Worm (Caenorhabditis elegans): ENCODE results near the gene hlh-11.

The hlh-11 gene

DNA sequence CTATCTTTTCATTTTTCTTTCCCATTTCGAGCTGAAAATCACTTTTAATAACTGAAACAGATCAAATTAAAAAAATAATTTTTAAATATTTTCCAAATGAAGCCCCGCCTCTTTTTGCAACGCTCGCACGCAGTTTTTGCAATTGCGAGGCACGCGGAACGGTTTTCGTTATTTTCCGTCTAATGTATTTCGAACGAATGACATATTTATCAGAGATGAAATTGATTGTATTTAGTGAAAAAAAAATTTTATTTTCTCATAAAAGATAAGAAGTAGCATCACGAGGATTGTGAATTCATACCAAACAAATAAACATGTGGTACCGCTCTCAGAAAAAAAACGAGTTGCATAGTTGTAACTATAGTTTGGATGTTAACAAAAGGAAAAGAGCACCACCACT, 10.3 kb downstream of the hlh-11 start, which contains the start of gene rpac-19 (continued):
- TF ChIP-seq zip-5 (tag; optimal IDR thresholded peaks at IDR 0.05) (peak; percentile 29), ceh-34 (tag; optimal IDR thresholded peaks at IDR 0.05) (no peak), K09A11.1 (tag; optimal IDR thresholded peaks at IDR 0.05; ENCODE audit: insufficient read depth) (no peak), ref-2 (tag; optimal IDR thresholded peaks at IDR 0.05) (peak; percentile 55), sox-2 (GFP tag; IDR thresholded peaks at IDR 0.05) (no peak), ceh-31 (tag; optimal IDR thresholded peaks at IDR 0.05) (peak; percentile 34), npax-4 (tag; optimal IDR thresholded peaks at IDR 0.05) (no peak), unc-55 (GFP tag; optimal IDR thresholded peaks at IDR 0.05) (no peak), pqm-1 (tag; optimal IDR thresholded peaks at IDR 0.05) (no peak), ceh-30 (tag; optimal IDR thresholded peaks at IDR 0.05) (no peak), ahr-1 (tag; optimal IDR thresholded peaks at IDR 0.05) (peak; percentile 44), K02D7.2 (tag; optimal IDR thresholded peaks at IDR 0.05) (peak; percentile 64), hlh-15 (tag; optimal IDR thresholded peaks at IDR 0.05) (no peak), tbx-7 (tag; optimal IDR thresholded peaks at IDR 0.05) (no peak), ceh-19 (GFP tag; optimal IDR thresholded peaks at IDR 0.05) (peak; percentile 7), fax-1 (tag; optimal IDR thresholded peaks at IDR 0.05) (peak; percentile 34), syd-9 (tag; optimal IDR thresholded peaks at IDR 0.05) (no peak), fkh-10 (GFP tag; optimal IDR thresholded peaks at IDR 0.05) (no peak), dmd-4 (tag; optimal IDR thresholded peaks at IDR 0.05; ENCODE audit: borderline replicate concordance) (peak; percentile 21), ceh-48 (tag; optimal IDR thresholded peaks at IDR 0.05) (no peak), sox-4 (tag; optimal IDR thresholded peaks at IDR 0.05) (peak; percentile 55), ceh-18 (tag; optimal IDR thresholded peaks at IDR 0.05) (no peak), hlh-8 (tag; optimal IDR thresholded peaks at IDR 0.05) (peak; percentile 31)

DNA sequence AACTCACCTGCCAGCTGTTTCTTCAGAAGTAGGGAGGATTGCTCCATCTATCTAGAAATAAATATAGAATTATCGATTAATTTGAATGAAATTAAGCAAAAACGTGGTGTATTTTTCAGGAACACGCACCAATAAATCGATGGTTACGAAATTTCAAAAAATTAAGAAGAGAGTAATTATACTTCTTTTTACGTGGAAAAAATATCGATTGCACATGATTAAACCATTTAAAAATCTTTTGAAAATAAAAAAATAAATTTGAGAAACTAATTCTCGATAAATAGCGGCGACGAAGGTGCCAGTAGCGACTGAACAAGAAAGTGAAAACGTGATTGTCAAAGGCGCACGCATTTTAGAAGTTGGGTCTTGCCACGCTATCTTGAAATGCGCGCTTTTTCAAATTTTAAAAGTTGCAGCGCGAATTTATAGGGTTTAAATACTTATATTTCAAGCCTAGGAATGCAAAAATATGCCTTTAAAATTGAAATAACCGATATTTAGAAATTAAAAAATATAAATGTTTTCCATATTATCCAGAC, 11.7 kb downstream of the hlh-11 start, which contains the start of gene ubc-7:
TSS of gene ubc-7 (minus strand) at position 51 of the 539 bp plus-strand sequence.
- no peak for TF ChIP-seq hlh-8 (tag; optimal IDR thresholded peaks at IDR 0.05)
- TF ChIP-seq hlh-30 (tag; optimal IDR thresholded peaks at IDR 0.05; ENCODE audit: insufficient read depth): peak; percentile 60
- TF ChIP-seq ceh-34 (tag; optimal IDR thresholded peaks at IDR 0.05): no peak
- peak; percentile 37 for TF ChIP-seq unc-42 (tag; optimal IDR thresholded peaks at IDR 0.05)
- peak; percentile 33 for TF ChIP-seq ceh-19 (GFP tag; optimal IDR thresholded peaks at IDR 0.05)
- TF ChIP-seq hlh-13 (GFP tag; optimal IDR thresholded peaks at IDR 0.05): no peak
- no peak for TF ChIP-seq pag-3 (tag; optimal IDR thresholded peaks at IDR 0.05; ENCODE audit: borderline replicate concordance)
- TF ChIP-seq lin-11 (tag; optimal IDR thresholded peaks at IDR 0.05): no peak
- no peak for TF ChIP-seq ttx-3 (tag; optimal IDR thresholded peaks at IDR 0.05)
- TF ChIP-seq T23F11.4 (GFP tag; optimal IDR thresholded peaks at IDR 0.05): no peak
- TF ChIP-seq ceh-31 (tag; optimal IDR thresholded peaks at IDR 0.05): peak; percentile 34
- peak; percentile 11 for TF ChIP-seq unc-55 (GFP tag; optimal IDR thresholded peaks at IDR 0.05)
- TF ChIP-seq eyg-1 (tag; optimal IDR thresholded peaks at IDR 0.05): no peak
- peak; percentile 57 for TF ChIP-seq nfya-1 (tag; optimal IDR thresholded peaks at IDR 0.05)
- TF ChIP-seq ceh-18 (tag; optimal IDR thresholded peaks at IDR 0.05): peak; percentile 4

DNA sequence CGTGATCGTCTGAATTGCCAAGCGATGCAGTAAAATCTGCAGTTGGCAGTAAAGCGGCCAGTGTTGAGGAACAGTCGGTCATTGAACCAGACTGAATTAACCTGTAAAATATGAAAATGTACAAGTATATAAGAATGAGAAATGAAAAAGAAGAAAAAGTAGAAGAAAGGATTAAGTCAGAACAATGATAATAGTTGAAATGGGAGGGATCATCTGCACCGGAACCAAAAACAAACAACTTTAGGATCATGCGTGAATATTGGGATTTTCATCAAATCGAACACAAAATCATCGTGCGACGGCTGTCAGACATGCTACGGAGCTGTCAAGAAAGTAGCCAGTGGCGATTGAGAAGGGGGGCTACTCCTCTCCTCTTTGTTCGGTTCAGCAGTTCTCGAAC, 17.5 kb downstream of the hlh-11 start, which contains the start of gene gei-13:
TSS of gene gei-13 (minus strand) at position 101 of the 400 bp plus-strand sequence.
- TF ChIP-seq unc-55 (GFP tag; optimal IDR thresholded peaks at IDR 0.05): no peak
- no peak for TF ChIP-seq unc-3 (GFP tag; conservative IDR thresholded peaks at IDR 0.05)
- no peak for TF ChIP-seq unc-3 (tag; optimal IDR thresholded peaks at IDR 0.05)
- no peak for TF ChIP-seq pat-9 (tag; optimal IDR thresholded peaks at IDR 0.05)
- no peak for TF ChIP-seq lin-11 (tag; optimal IDR thresholded peaks at IDR 0.05)
- no peak for TF ChIP-seq ceh-14 (tag; optimal IDR thresholded peaks at IDR 0.05)
- TF ChIP-seq ceh-24 (tag; optimal IDR thresholded peaks at IDR 0.05): no peak
- TF ChIP-seq pax-1 (tag; optimal IDR thresholded peaks at IDR 0.05): no peak
